Worm (Caenorhabditis elegans) whole organism, L1 larva: Measurements from ENCODE around the gene unc-60.

Experiments
- C04F5.9 ChIP-seq: sonication (generic microtip); optimal IDR thresholded peaks from 2 replicates; lab custom pipeline; 2016; ENCODE audit warnings: missing genetic modification characterization, missing compliant biosample characterization
- C16A3.4 ChIP-seq: fragments of 150-350 bp; optimal IDR thresholded peaks from 2 replicates; lab custom pipeline; 2014; ENCODE audit warnings: missing biosample characterization, missing genetic modification characterization
- C34B4.2 ChIP-seq: sonication (generic microtip); optimal IDR thresholded peaks from 2 replicates; lab custom pipeline; 2017; ENCODE audit warnings: mild to moderate bottlenecking, missing genetic modification characterization, missing compliant biosample characterization
- Y116A8C.19 ChIP-seq: sonication (generic microtip); optimal IDR thresholded peaks from 2 replicates; lab custom pipeline; 2016; ENCODE audit warnings: missing compliant biosample characterization, missing genetic modification characterization, borderline replicate concordance
- aha-1 ChIP-seq: fragments of 150-350 bp; optimal IDR thresholded peaks from 2 replicates; lab custom pipeline; 2014; ENCODE audit warnings: missing biosample characterization, missing genetic modification characterization
- alr-1 ChIP-seq: fragments of 200-800 bp; sonication (Bioruptor generic); optimal IDR thresholded peaks from 2 replicates; lab custom pipeline; 2018; ENCODE audit warnings: borderline replicate concordance, mild to moderate bottlenecking, missing genetic modification characterization, missing compliant biosample characterization
- aly-2 ChIP-seq: fragments of 150-350 bp; optimal IDR thresholded peaks from 2 replicates; lab custom pipeline; 2014; ENCODE audit warnings: missing biosample characterization, missing genetic modification characterization
- ceh-82 ChIP-seq, 3 experiments: fragments of 150-350 bp in 1 of 3; sonication (generic microtip) in 2 of 3; optimal IDR thresholded peaks; 2 replicates each; lab custom pipeline; 2014 to 2017; ENCODE audit warnings: missing biosample characterization in 3 of 3, missing genetic modification characterization in 3 of 3
- ceh-88 ChIP-seq: fragments of 200-800 bp; sonication (Bioruptor generic); IDR thresholded peaks from 2 replicates; pipeline ENCODE4 v1.3.6; 2022; ENCODE audit warnings: missing genetic modification characterization, missing compliant biosample characterization
- ces-1 ChIP-seq: fragments of 150-350 bp; optimal IDR thresholded peaks from 2 replicates; lab custom pipeline; 2014; ENCODE audit warnings: missing biosample characterization, missing genetic modification reagents, missing genetic modification characterization
- efl-1 ChIP-seq, 4 experiments: fragments of 150-350 bp; optimal IDR thresholded peaks in 3 of 4; peaks in 1 of 4; 1 replicate in 1 of 4; 2 replicates in 3 of 4; lab custom pipeline; 2014; ENCODE audit warnings: missing biosample characterization in 2 of 4, missing genetic modification characterization in 2 of 4, missing genetic modification reagents in 2 of 4
- efl-3 ChIP-seq: fragments of 200-800 bp; sonication (Bioruptor generic); optimal IDR thresholded peaks from 2 replicates; lab custom pipeline; 2018; ENCODE audit warnings: mild to moderate bottlenecking, missing genetic modification characterization, missing compliant biosample characterization
- egl-27 ChIP-seq, 2 experiments: fragments of 150-350 bp in 1 of 2; sonication (generic microtip); optimal IDR thresholded peaks; 3 replicates each; lab custom pipeline; 2017 to 2018; ENCODE audit warnings: missing biosample characterization in 2 of 2, missing genetic modification characterization in 2 of 2, missing genetic modification reagents in 2 of 2
- elt-2 ChIP-seq: sonication (generic microtip); optimal IDR thresholded peaks from 2 replicates; lab custom pipeline; 2016; ENCODE audit warnings: missing genetic modification characterization, mild to moderate bottlenecking, inconsistent platforms, missing compliant biosample characterization, missing genetic modification reagents
- ets-5 ChIP-seq: fragments of 200-800 bp; sonication (Bioruptor generic); IDR thresholded peaks from 2 replicates; pipeline ENCODE4 v1.3.6; 2022; ENCODE audit warnings: missing genetic modification characterization, missing compliant biosample characterization
- fkh-10 ChIP-seq: sonication (generic microtip); optimal IDR thresholded peaks from 2 replicates; lab custom pipeline; 2017; ENCODE audit warnings: missing biosample characterization, missing genetic modification reagents, missing genetic modification characterization
- fkh-8 ChIP-seq: sonication (generic microtip); optimal IDR thresholded peaks from 2 replicates; lab custom pipeline; 2016; ENCODE audit warnings: mild to moderate bottlenecking, missing genetic modification characterization, missing compliant biosample characterization
- fos-1 ChIP-seq: fragments of 150-350 bp; optimal IDR thresholded peaks from 2 replicates; lab custom pipeline; 2014; ENCODE audit warnings: missing biosample characterization, missing genetic modification characterization
- isw-1 ChIP-seq: fragments of 200-800 bp; sonication (Bioruptor generic); IDR thresholded peaks from 2 replicates; pipeline ENCODE4 v1.3.6; 2022; ENCODE audit warnings: missing genetic modification characterization, missing compliant biosample characterization
- jun-1 ChIP-seq: fragments of 150-350 bp; optimal IDR thresholded peaks from 2 replicates; lab custom pipeline; 2014; ENCODE audit warnings: missing biosample characterization, missing genetic modification reagents, missing genetic modification characterization
- lin-13 ChIP-seq: fragments of 150-350 bp; optimal IDR thresholded peaks from 2 replicates; lab custom pipeline; 2014; ENCODE audit warnings: missing biosample characterization, missing genetic modification reagents, missing genetic modification characterization
- lin-15B ChIP-seq: fragments of 150-350 bp; sonication (generic microtip); optimal IDR thresholded peaks from 3 replicates; lab custom pipeline; 2014; ENCODE audit warnings: missing biosample characterization, missing genetic modification characterization
- lin-39 ChIP-seq: fragments of 150-350 bp; optimal IDR thresholded peaks from 2 replicates; lab custom pipeline; 2014; ENCODE audit warnings: missing biosample characterization, missing genetic modification reagents, missing genetic modification characterization
- lir-3 ChIP-seq: sonication (generic microtip); optimal IDR thresholded peaks from 2 replicates; lab custom pipeline; 2016; ENCODE audit warnings: mild to moderate bottlenecking, missing genetic modification characterization, moderate library complexity, missing compliant biosample characterization; ENCODE audit not compliant: poor library complexity
- lsy-2 ChIP-seq, 2 experiments: fragments of 150-350 bp; optimal IDR thresholded peaks; 2 replicates each; lab custom pipeline; 2014; ENCODE audit warnings: missing biosample characterization in 2 of 2, missing genetic modification characterization in 2 of 2
- mab-9 ChIP-seq: fragments of 200-800 bp; sonication (Bioruptor generic); IDR thresholded peaks from 2 replicates; pipeline ENCODE4 v1.3.6; 2022; ENCODE audit warnings: missing genetic modification reagents, missing genetic modification characterization, missing compliant biosample characterization
- mef-2 ChIP-seq: fragments of 150-350 bp; optimal IDR thresholded peaks from 2 replicates; lab custom pipeline; 2014; ENCODE audit warnings: missing biosample characterization, missing genetic modification characterization
- mep-1 ChIP-seq: fragments of 150-350 bp; optimal IDR thresholded peaks from 2 replicates; lab custom pipeline; 2014; ENCODE audit warnings: missing biosample characterization, missing genetic modification characterization
- nhr-11 ChIP-seq: fragments of 150-350 bp; optimal IDR thresholded peaks from 2 replicates; lab custom pipeline; 2014; ENCODE audit warnings: missing biosample characterization, missing genetic modification characterization
- nhr-12 ChIP-seq: sonication (generic microtip); optimal IDR thresholded peaks from 2 replicates; lab custom pipeline; 2017; ENCODE audit warnings: missing biosample characterization, missing genetic modification characterization
- nhr-20 ChIP-seq: sonication (generic microtip); optimal IDR thresholded peaks from 2 replicates; lab custom pipeline; 2016; ENCODE audit warnings: mild to moderate bottlenecking, missing genetic modification characterization, missing compliant biosample characterization
- nhr-237 ChIP-seq: fragments of 150-350 bp; optimal IDR thresholded peaks from 2 replicates; lab custom pipeline; 2014; ENCODE audit warnings: missing biosample characterization, missing genetic modification characterization
- nhr-71 ChIP-seq: sonication (generic microtip); optimal IDR thresholded peaks from 2 replicates; lab custom pipeline; 2016; ENCODE audit warnings: mild to moderate bottlenecking, missing genetic modification characterization, moderate library complexity, missing compliant biosample characterization
- rnt-1 ChIP-seq: sonication (generic microtip); optimal IDR thresholded peaks from 2 replicates; lab custom pipeline; 2016; ENCODE audit warnings: mild to moderate bottlenecking, missing genetic modification characterization, moderate library complexity, missing compliant biosample characterization
- skn-1 ChIP-seq: fragments of 150-350 bp; optimal IDR thresholded peaks from 2 replicates; lab custom pipeline; 2014; ENCODE audit warnings: missing biosample characterization, missing genetic modification characterization
- snpc-4 ChIP-seq: fragments of 150-350 bp; optimal IDR thresholded peaks from 2 replicates; lab custom pipeline; 2014; ENCODE audit warnings: missing biosample characterization, missing genetic modification characterization
- sptf-1 ChIP-seq: fragments of 150-350 bp; optimal IDR thresholded peaks from 2 replicates; lab custom pipeline; 2014; ENCODE audit warnings: missing biosample characterization, missing genetic modification characterization
- unc-62 ChIP-seq: fragments of 150-350 bp; optimal IDR thresholded peaks from 2 replicates; lab custom pipeline; 2014; ENCODE audit warnings: missing biosample characterization, missing genetic modification reagents, missing genetic modification characterization
- unc-86 ChIP-seq: sonication (generic microtip); optimal IDR thresholded peaks from 2 replicates; lab custom pipeline; 2016; ENCODE audit warnings: missing genetic modification characterization, missing compliant biosample characterization
- vab-15 ChIP-seq: sonication (generic microtip); optimal IDR thresholded peaks from 2 replicates; lab custom pipeline; 2017; ENCODE audit warnings: missing genotype, mild to moderate bottlenecking, missing genetic modification characterization, missing compliant biosample characterization
- zag-1 ChIP-seq: fragments of 150-350 bp; optimal IDR thresholded peaks from 2 replicates; lab custom pipeline; 2014; ENCODE audit warnings: missing biosample characterization, missing genetic modification characterization
- ztf-11 ChIP-seq, 2 experiments: sonication (generic microtip); optimal IDR thresholded peaks; 2 replicates each; lab custom pipeline; 2016 to 2017; ENCODE audit warnings: missing genetic modification characterization in 2 of 2, missing biosample characterization in 1 of 2, missing compliant biosample characterization in 1 of 2

Gene unc-60

ce11 chrV:1466949-1467348, 7.9 kb upstream of the unc-60 start (continued):
- no peak for TF ChIP-seq Y116A8C.19 (tag; lab: Kevin White, UChicago)
- TF ChIP-seq ztf-11 (tag; optimal IDR thresholded peaks at IDR 0.05; lab: Kevin White, UChicago), result no peak
- TF ChIP-seq nhr-20 (tag; lab: Kevin White, UChicago), result peak; percentile 21
- no peak for TF ChIP-seq snpc-4 (tag; lab: Kevin White, UChicago)
- peak; percentile 55 for TF ChIP-seq fkh-8 (tag; lab: Kevin White, UChicago)
- peak in 1 of 2 experiments; percentile 3 for TF ChIP-seq lsy-2 (tag; optimal IDR thresholded peaks at IDR 0.05; lab: Kevin White, UChicago)
- no peak for TF ChIP-seq jun-1
- no peak for TF ChIP-seq nhr-237 (tag; lab: Kevin White, UChicago)
- no peak for TF ChIP-seq aly-2 (tag; lab: Kevin White, UChicago)
- no peak for TF ChIP-seq mef-2 (tag; lab: Kevin White, UChicago)
- peak; percentile 8 to 17 for TF ChIP-seq efl-1 (optimal IDR thresholded peaks at IDR 0.05; lab: Kevin White, UChicago)
- TF ChIP-seq efl-1 (GFP tag; optimal IDR thresholded peaks at IDR 0.05 in 1 of 2; lab: Kevin White, UChicago), result peak in 1 of 2 experiments; percentile 71
- no peak for TF ChIP-seq ceh-88 (GFP tag; lab: Robert Waterston, UW)

- TF ChIP-seq unc-86 (tag; lab: Kevin White, UChicago), result no peak
- TF ChIP-seq lir-3 (tag; lab: Kevin White, UChicago), result no peak
Measured at ce11 chrV:1467444-1467843, 7.4 kb upstream of the unc-60 start, which contains the start of gene gid-8. Gene gid-8 (plus strand): TSS chrV:1467744.

ce11 chrV:1468905-1469304, 6.0 kb upstream of the unc-60 start:
- TF ChIP-seq nhr-11 (no peak), fos-1 (tag; lab: Kevin White, UChicago) (no peak), nhr-237 (tag; lab: Kevin White, UChicago) (no peak), isw-1 (GFP tag; lab: Robert Waterston, UW) (no peak), efl-1 (optimal IDR thresholded peaks at IDR 0.05; lab: Kevin White, UChicago) (no peak), efl-1 (GFP tag; optimal IDR thresholded peaks at IDR 0.05 in 1 of 2; lab: Kevin White, UChicago) (no peak), nhr-20 (tag; lab: Kevin White, UChicago) (no peak), ces-1 (GFP tag; lab: Kevin White, UChicago) (no peak), lin-13 (GFP tag; lab: Kevin White, UChicago) (no peak), egl-27 (tag; optimal IDR thresholded peaks at IDR 0.05; lab: Kevin White, UChicago) (no peak), C16A3.4 (no peak), lin-39 (tag; lab: Kevin White, UChicago) (no peak), lin-15B (tag; lab: Kevin White, UChicago) (no peak), aha-1 (tag; lab: Kevin White, UChicago) (no peak), nhr-12 (no peak), skn-1 (tag; lab: Kevin White, UChicago) (no peak), vab-15 (tag; lab: Kevin White, UChicago) (no peak), mep-1 (tag; lab: Kevin White, UChicago) (no peak), rnt-1 (no peak), zag-1 (tag; lab: Kevin White, UChicago) (no peak)

- TF ChIP-seq ztf-11 (tag; optimal IDR thresholded peaks at IDR 0.05; lab: Kevin White, UChicago) (peak in 1 of 2 experiments; percentile 20), jun-1 (peak; percentile 46), elt-2 (tag; lab: Kevin White, UChicago) (no peak), ceh-88 (GFP tag; lab: Robert Waterston, UW) (peak; percentile 43; the same call in 1 of the 2 replicates), sptf-1 (no peak), ceh-82 (tag; optimal IDR thresholded peaks at IDR 0.05; lab: Kevin White, UChicago) (peak in 2 of 3 experiments; percentile 36 to 86), aha-1 (tag; lab: Kevin White, UChicago) (no peak), alr-1 (tag; lab: Kevin White, UChicago) (no peak), nhr-237 (tag; lab: Kevin White, UChicago) (no peak), lsy-2 (tag; optimal IDR thresholded peaks at IDR 0.05; lab: Kevin White, UChicago) (peak; percentile 80 to 90), fkh-10 (GFP tag; lab: Kevin White, UChicago) (peak; percentile 31), unc-62 (GFP tag; lab: Kevin White, UChicago) (no peak), C34B4.2 (no peak), mep-1 (tag; lab: Kevin White, UChicago) (peak; percentile 86), vab-15 (tag; lab: Kevin White, UChicago) (no peak), ets-5 (GFP tag; lab: Robert Waterston, UW) (no peak), mab-9 (GFP tag; lab: Robert Waterston, UW) (no peak), C16A3.4 (peak; percentile 72), efl-3 (GFP tag; lab: Kevin White, UChicago) (no peak), aly-2 (tag; lab: Kevin White, UChicago) (peak; percentile 50), nhr-12 (no peak), Y116A8C.19 (tag; lab: Kevin White, UChicago) (no peak), C04F5.9 (tag; lab: Kevin White, UChicago) (no peak), nhr-71 (tag; lab: Kevin White, UChicago) (peak; percentile 80)
Measured at ce11 chrV:1471078-1471969, 3.6 kb upstream of the unc-60 start.
